Worm (Caenorhabditis elegans): ENCODE measurements around the gene F25E2.2.

DNA sequence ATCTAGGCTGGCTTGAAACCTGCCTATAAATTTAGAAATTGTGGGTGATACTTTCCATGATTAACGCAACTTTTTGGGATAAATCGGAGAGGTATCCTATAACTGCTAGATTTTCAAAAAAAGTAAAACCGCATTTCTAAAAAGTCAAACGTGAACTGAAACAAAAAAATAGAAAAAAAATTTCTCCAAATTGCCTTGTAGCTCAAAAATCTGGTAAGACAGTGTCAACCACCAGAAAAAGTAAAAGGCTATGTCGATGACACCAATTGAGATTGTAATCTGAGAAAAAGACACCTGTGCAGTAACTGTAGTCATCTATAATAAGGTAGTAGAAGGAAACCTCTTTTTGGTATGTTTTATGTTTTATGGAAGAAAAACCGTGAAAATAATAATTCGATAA, 18.0 kb upstream of the F25E2.2 start, which contains the start of gene wdr-54:
- TF ChIP-seq sea-2 (GFP tag; IDR thresholded peaks at IDR 0.05) (no peak), nhr-90 (tag; optimal IDR thresholded peaks at IDR 0.05) (no peak), efl-1 (GFP tag; optimal IDR thresholded peaks at IDR 0.05) (no peak), F33H1.4 (GFP tag; IDR thresholded peaks at IDR 0.05) (no peak), pha-4 (tag; optimal IDR thresholded peaks at IDR 0.05) (no peak), unc-62 (GFP tag; optimal IDR thresholded peaks at IDR 0.05) (no peak), D2030.7 (GFP tag; IDR thresholded peaks at IDR 0.05) (no peak), ekl-4 (GFP tag; IDR thresholded peaks at IDR 0.05) (no peak), snpc-1.1 (tag; optimal IDR thresholded peaks at IDR 0.05; ENCODE audit: insufficient read depth) (no peak), Y53F4B.3 (GFP tag; IDR thresholded peaks at IDR 0.05) (no peak), F49E8.2 (tag; optimal IDR thresholded peaks at IDR 0.05; ENCODE audit: insufficient read depth) (no peak)

All from whole organism, young adult.